Fruit fly (Drosophila melanogaster) whole organism, embryonic: ENCODE measurements around the gene Fbxl4.

Source experiments
- Abd-B ChIP-seq: fragments of 200-800 bp; sonication (Bioruptor generic); optimal IDR thresholded peaks from 2 replicates; lab custom pipeline; 2018; ENCODE audit warnings: missing biosample characterization, mild to moderate bottlenecking, missing genetic modification characterization, moderate library complexity
- Ada2b ChIP-seq: fragments of 200-800 bp; sonication (Bioruptor generic); IDR thresholded peaks from 2 replicates; pipeline ENCODE4 v1.3.6; 2022; ENCODE audit warnings: missing biosample characterization, missing genetic modification characterization
- Blimp-1 ChIP-seq: fragments of 200-800 bp; sonication (Bioruptor generic); optimal IDR thresholded peaks from 3 replicates; lab custom pipeline; 2018; ENCODE audit warnings: missing biosample characterization, missing genetic modification characterization, mild to moderate bottlenecking, moderate library complexity, missing genetic modification reagents
- CG10209 ChIP-seq: fragments of 200-800 bp; sonication (Bioruptor generic); optimal IDR thresholded peaks from 3 replicates; lab custom pipeline; 2017; ENCODE audit warnings: missing biosample characterization, mild to moderate bottlenecking, missing genetic modification characterization, missing genetic modification reagents
- CG11456 ChIP-seq: fragments of 200-800 bp; sonication (Bioruptor generic); IDR thresholded peaks from 3 replicates; pipeline ENCODE4 v1.3.6; 2022; ENCODE audit warnings: missing biosample characterization, missing genetic modification characterization
- CG11723 ChIP-seq: fragments of 200-800 bp; sonication (Bioruptor generic); optimal IDR thresholded peaks from 2 replicates; lab custom pipeline; 2017; ENCODE audit warnings: missing biosample characterization, mild to moderate bottlenecking, missing genetic modification characterization
- CG1233 ChIP-seq: fragments of 200-800 bp; sonication (Bioruptor generic); optimal IDR thresholded peaks from 4 replicates; lab custom pipeline; 2018; ENCODE audit warnings: missing biosample characterization, mild to moderate bottlenecking, missing genetic modification characterization
- CG12659 ChIP-seq: fragments of 200-800 bp; sonication (Bioruptor generic); optimal IDR thresholded peaks from 3 replicates; lab custom pipeline; 2017; ENCODE audit warnings: mild to moderate bottlenecking, missing biosample characterization, missing genetic modification reagents, missing genetic modification characterization
- CG13287 ChIP-seq: fragments of 200-800 bp; sonication (Bioruptor generic); IDR thresholded peaks from 2 replicates; pipeline ENCODE4 v1.3.6; 2022; ENCODE audit warnings: missing biosample characterization, missing genetic modification characterization; ENCODE audit not compliant: partially characterized antibody
- CG13424 ChIP-seq: fragments of 200-800 bp; sonication (Bioruptor generic); optimal IDR thresholded peaks from 2 replicates; lab custom pipeline; 2019; ENCODE audit warnings: missing biosample characterization, mild to moderate bottlenecking, missing genetic modification characterization, moderate library complexity
- CG14860 ChIP-seq: fragments of 200-800 bp; sonication (Bioruptor generic); IDR thresholded peaks from 3 replicates; pipeline ENCODE4 v1.3.6; 2022; ENCODE audit warnings: missing biosample characterization, missing genetic modification characterization; ENCODE audit not compliant: partially characterized antibody
- CG16863 ChIP-seq: fragments of 200-800 bp; sonication (Bioruptor generic); optimal IDR thresholded peaks from 3 replicates; lab custom pipeline; 2016; ENCODE audit warnings: missing biosample characterization, missing genetic modification characterization
- CG18262 ChIP-seq: fragments of 200-800 bp; optimal IDR thresholded peaks from 3 replicates; lab custom pipeline; 2019; ENCODE audit warnings: missing biosample characterization, mild to moderate bottlenecking, missing genetic modification characterization, moderate library complexity
- CG18599 ChIP-seq: fragments of 200-800 bp; sonication (Bioruptor generic); optimal IDR thresholded peaks from 3 replicates; lab custom pipeline; 2017; ENCODE audit warnings: missing biosample characterization, missing genetic modification characterization, mild to moderate bottlenecking, moderate library complexity, missing genetic modification reagents
- CG30403 ChIP-seq: fragments of 200-800 bp; sonication (Bioruptor generic); optimal IDR thresholded peaks from 3 replicates; lab custom pipeline; 2016; ENCODE audit warnings: missing biosample characterization, missing genetic modification characterization
- CG3065 ChIP-seq: fragments of 200-800 bp; sonication (Bioruptor generic); optimal IDR thresholded peaks from 2 replicates; lab custom pipeline; 2016; ENCODE audit warnings: missing biosample characterization, missing genetic modification characterization
- CG3726 ChIP-seq: fragments of 200-800 bp; sonication (Bioruptor generic); IDR thresholded peaks from 3 replicates; pipeline ENCODE4, ENCODE4 v1.3.6; 2022; ENCODE audit warnings: missing biosample characterization, missing genetic modification characterization
- CG4282 ChIP-seq: fragments of 200-800 bp; sonication (Bioruptor generic); optimal IDR thresholded peaks from 2 replicates; lab custom pipeline; 2016; ENCODE audit warnings: missing biosample characterization, missing genetic modification characterization
- CG7271 ChIP-seq: fragments of 200-800 bp; sonication (Bioruptor generic); optimal IDR thresholded peaks from 2 replicates; lab custom pipeline; 2018; ENCODE audit warnings: missing biosample characterization, mild to moderate bottlenecking, missing genetic modification characterization, moderate library complexity
- CG7786 ChIP-seq: fragments of 200-800 bp; sonication (Bioruptor generic); optimal IDR thresholded peaks from 2 replicates; lab custom pipeline; 2016; ENCODE audit warnings: missing biosample characterization, missing genetic modification characterization
- CTCF ChIP-seq: fragments of 200-800 bp; sonication (Bioruptor generic); optimal IDR thresholded peaks from 2 replicates; lab custom pipeline; 2017; ENCODE audit warnings: missing biosample characterization, mild to moderate bottlenecking, missing genetic modification characterization, moderate library complexity
- Dip2 ChIP-seq: fragments of 200-800 bp; sonication (Bioruptor generic); IDR thresholded peaks from 2 replicates; pipeline ENCODE4 v1.3.6; 2022; ENCODE audit warnings: missing biosample characterization, missing genetic modification characterization
- Gug ChIP-seq: fragments of 200-800 bp; sonication (Bioruptor generic); IDR thresholded peaks from 4 replicates; pipeline ENCODE4 v1.3.6; 2022; ENCODE audit warnings: missing biosample characterization, missing genetic modification characterization
- Hsf ChIP-seq: fragments of 200-800 bp; sonication (Bioruptor generic); optimal IDR thresholded peaks from 3 replicates; lab custom pipeline; 2016; ENCODE audit warnings: missing biosample characterization, missing genetic modification characterization
- Nf-YB ChIP-seq: fragments of 200-800 bp; sonication (Bioruptor generic); optimal IDR thresholded peaks from 3 replicates; lab custom pipeline; 2019; ENCODE audit warnings: missing biosample characterization, mild to moderate bottlenecking, missing genetic modification characterization, moderate library complexity
- NfI ChIP-seq: fragments of 200-800 bp; sonication (Bioruptor generic); optimal IDR thresholded peaks from 3 replicates; lab custom pipeline; 2018; ENCODE audit warnings: missing biosample characterization, mild to moderate bottlenecking, missing genetic modification characterization, moderate library complexity
- Opbp ChIP-seq: fragments of 200-800 bp; sonication (Bioruptor generic); IDR thresholded peaks from 3 replicates; pipeline ENCODE4 v1.3.6; 2022; ENCODE audit warnings: missing biosample characterization, missing genetic modification characterization; ENCODE audit not compliant: partially characterized antibody
- Sox100B ChIP-seq: fragments of 200-800 bp; sonication (Bioruptor generic); optimal IDR thresholded peaks from 3 replicates; lab custom pipeline; 2018; ENCODE audit warnings: missing biosample characterization, mild to moderate bottlenecking, missing genetic modification characterization
- az2 ChIP-seq: fragments of 200-800 bp; sonication (Bioruptor generic); optimal IDR thresholded peaks from 3 replicates; lab custom pipeline; 2016; ENCODE audit warnings: missing biosample characterization, missing genetic modification characterization
- bab2 ChIP-seq: fragments of 200-800 bp; sonication (Bioruptor generic); optimal IDR thresholded peaks from 2 replicates; lab custom pipeline; 2016; ENCODE audit warnings: missing biosample characterization, missing genetic modification characterization
- br ChIP-seq: fragments of >200 bp; optimal IDR thresholded peaks from 2 replicates; lab custom pipeline; 2017
- chinmo ChIP-seq: fragments of 200-800 bp; sonication (Bioruptor generic); IDR thresholded peaks from 4 replicates; pipeline ENCODE4 v1.3.6; 2022; ENCODE audit warnings: missing biosample characterization, missing genetic modification characterization; ENCODE audit not compliant: partially characterized antibody
- chn ChIP-seq: fragments of 200-800 bp; sonication (Bioruptor generic); optimal IDR thresholded peaks from 2 replicates; lab custom pipeline; 2016; ENCODE audit warnings: missing biosample characterization, missing genetic modification characterization
- dati ChIP-seq: fragments of 200-800 bp; sonication (Bioruptor generic); IDR thresholded peaks from 2 replicates; pipeline ENCODE4 v1.3.6; 2022; ENCODE audit warnings: missing biosample characterization, missing genetic modification characterization
- en ChIP-seq: fragments of 200-800 bp; sonication (Bioruptor generic); optimal IDR thresholded peaks from 2 replicates; lab custom pipeline; 2016; ENCODE audit warnings: missing biosample characterization, missing genetic modification characterization
- fru ChIP-seq: fragments of >200 bp; optimal IDR thresholded peaks from 2 replicates; lab custom pipeline; 2017
- gcm2 ChIP-seq: fragments of 200-800 bp; sonication (Bioruptor generic); optimal IDR thresholded peaks from 2 replicates; lab custom pipeline; 2016; ENCODE audit warnings: missing biosample characterization, missing genetic modification characterization
- ind ChIP-seq: fragments of 200-800 bp; sonication (Bioruptor generic); optimal IDR thresholded peaks from 3 replicates; lab custom pipeline; 2016; ENCODE audit warnings: missing biosample characterization, missing genetic modification characterization
- jigr1 ChIP-seq: fragments of 200-800 bp; sonication (Bioruptor generic); IDR thresholded peaks from 3 replicates; pipeline ENCODE4 v1.3.6; 2022; ENCODE audit warnings: missing biosample characterization, missing genetic modification characterization
- jing ChIP-seq: fragments of 200-800 bp; sonication (Bioruptor generic); optimal IDR thresholded peaks from 2 replicates; lab custom pipeline; 2018; ENCODE audit warnings: missing biosample characterization, mild to moderate bottlenecking, missing genetic modification characterization
- kah ChIP-seq: fragments of 200-800 bp; sonication (Bioruptor generic); optimal IDR thresholded peaks from 2 replicates; lab custom pipeline; 2018; ENCODE audit warnings: missing biosample characterization, mild to moderate bottlenecking, missing genetic modification characterization
- mld ChIP-seq: fragments of 200-800 bp; sonication (Bioruptor generic); IDR thresholded peaks from 3 replicates; pipeline ENCODE4 v1.3.6; 2022; ENCODE audit warnings: missing biosample characterization, missing genetic modification characterization; ENCODE audit not compliant: partially characterized antibody
- nmo ChIP-seq: fragments of 200-800 bp; sonication (Bioruptor generic); optimal IDR thresholded peaks from 2 replicates; lab custom pipeline; 2018; ENCODE audit warnings: missing biosample characterization, mild to moderate bottlenecking, missing genetic modification characterization, moderate library complexity
- pita ChIP-seq: fragments of 200-800 bp; sonication (Bioruptor generic); optimal IDR thresholded peaks from 2 replicates; lab custom pipeline; 2017; ENCODE audit warnings: missing biosample characterization, mild to moderate bottlenecking, missing genetic modification characterization
- rib ChIP-seq: fragments of 200-800 bp; sonication (Bioruptor generic); IDR thresholded peaks from 2 replicates; pipeline ENCODE4 v1.3.6; 2022; ENCODE audit warnings: missing biosample characterization, missing genetic modification characterization
- salm ChIP-seq: fragments of 200-800 bp; sonication (Bioruptor generic); optimal IDR thresholded peaks from 2 replicates; lab custom pipeline; 2018; ENCODE audit warnings: missing biosample characterization, mild to moderate bottlenecking, missing genetic modification characterization
- sima ChIP-seq: fragments of 200-800 bp; sonication (Bioruptor generic); optimal IDR thresholded peaks from 2 replicates; lab custom pipeline; 2016; ENCODE audit warnings: missing biosample characterization, missing genetic modification characterization
- wor ChIP-seq: fragments of 200-800 bp; sonication (Bioruptor generic); IDR thresholded peaks from 2 replicates; pipeline ENCODE4 v1.3.6; 2022; ENCODE audit warnings: missing biosample characterization, missing genetic modification characterization
- zf30C ChIP-seq: fragments of 200-800 bp; sonication (Bioruptor generic); optimal IDR thresholded peaks from 3 replicates; lab custom pipeline; 2018; ENCODE audit warnings: missing biosample characterization, mild to moderate bottlenecking, missing genetic modification characterization
- zfh2 ChIP-seq: fragments of 200-800 bp; sonication (Bioruptor generic); optimal IDR thresholded peaks from 2 replicates; lab custom pipeline; 2016; ENCODE audit warnings: missing biosample characterization, missing genetic modification characterization

Gene Fbxl4

dm6 chrX:14242941-14243736 is 5.4 kb upstream of the Fbxl4 start, which contains the start of gene CG32599 (continued):
- TF ChIP-seq rib (GFP tag; lab: Robert Waterston, UW), result no peak
- TF ChIP-seq CG1233 (GFP tag; lab: Kevin White, UChicago), result no peak
- no peak for TF ChIP-seq gcm2 (GFP tag; lab: Kevin White, UChicago)
- peak; percentile 53 for TF ChIP-seq Ada2b
- no peak for TF ChIP-seq CG3065 (GFP tag; lab: Kevin White, UChicago)
- TF ChIP-seq en (GFP tag; lab: Kevin White, UChicago), result no peak
- TF ChIP-seq ind, result peak; percentile 22
- TF ChIP-seq az2 (GFP tag; lab: Kevin White, UChicago), result peak; percentile 9
- TF ChIP-seq Gug (GFP tag; lab: Robert Waterston, UW), result no peak
- TF ChIP-seq Blimp-1 (GFP tag; lab: Kevin White, UChicago), result peak; percentile 32
- no peak for TF ChIP-seq CG30403 (GFP tag; lab: Kevin White, UChicago)
- no peak for TF ChIP-seq CG16863
- no peak for TF ChIP-seq pita (GFP tag; lab: Kevin White, UChicago)
- TF ChIP-seq NfI (GFP tag; lab: Kevin White, UChicago), result no peak
- peak; percentile 52 for TF ChIP-seq CG13424
- peak; percentile 59; the same call in 2 of the 3 replicates for TF ChIP-seq CG14860 (GFP tag; lab: Robert Waterston, UW)
- TF ChIP-seq chn (GFP tag; lab: Kevin White, UChicago), result no peak
- TF ChIP-seq CG12659, result peak; percentile 5
- no peak for TF ChIP-seq bab2 (GFP tag; lab: Kevin White, UChicago)
- TF ChIP-seq kah (GFP tag; lab: Kevin White, UChicago), result no peak
- no peak for TF ChIP-seq zfh2 (GFP tag; lab: Kevin White, UChicago)
- no peak for TF ChIP-seq salm (tag; lab: Kevin White, UChicago)
- TF ChIP-seq Sox100B (GFP tag; lab: Kevin White, UChicago), result peak; percentile 27
- no peak for TF ChIP-seq fru (lab: Kevin White, UChicago)
- TF ChIP-seq jigr1 (GFP tag; lab: Robert Waterston, UW), result no peak
- peak; percentile 48 for TF ChIP-seq nmo
- no peak for TF ChIP-seq sima
- TF ChIP-seq dati (GFP tag; lab: Robert Waterston, UW), result no peak
- no peak for TF ChIP-seq jing (GFP tag; lab: Kevin White, UChicago)
- no peak for TF ChIP-seq Dip2
- TF ChIP-seq CG18599 (GFP tag; lab: Kevin White, UChicago), result peak; percentile 10
- no peak for TF ChIP-seq CG7786 (GFP tag; lab: Kevin White, UChicago)
- no peak for TF ChIP-seq zf30C
- TF ChIP-seq CG18262, result peak; percentile 52
- TF ChIP-seq CG11456 (GFP tag; lab: Robert Waterston, UW), result no peak
- TF ChIP-seq chinmo (GFP tag; lab: Robert Waterston, UW), result 0 out of 4 replicates have a peak, but pooled peaks have one; percentile 44
- TF ChIP-seq Hsf (GFP tag; lab: Kevin White, UChicago), result no peak
- no peak for TF ChIP-seq br (lab: Kevin White, UChicago)
- no peak for TF ChIP-seq wor (GFP tag; lab: Robert Waterston, UW)
- peak; percentile 72 for TF ChIP-seq CG13287 (GFP tag; lab: Robert Waterston, UW)
- no peak for TF ChIP-seq Nf-YB (GFP tag; lab: Kevin White, UChicago)
- TF ChIP-seq CG7271 (tag; lab: Kevin White, UChicago), result peak; percentile 30
- TF ChIP-seq CG10209 (GFP tag; lab: Kevin White, UChicago), result peak; percentile 16
- peak; percentile 30 for TF ChIP-seq Abd-B (GFP tag; lab: Kevin White, UChicago)
- no peak for TF ChIP-seq CG4282
- no peak for TF ChIP-seq CG3726
- peak; percentile 41; the same call in 1 of the 3 replicates for TF ChIP-seq Opbp (GFP tag; lab: Robert Waterston, UW)
- no peak for TF ChIP-seq CTCF
- TF ChIP-seq mld (GFP tag; lab: Robert Waterston, UW), result peak; percentile 50; the same call in 1 of the 3 replicates
- no peak for TF ChIP-seq CG11723 (GFP tag; lab: Kevin White, UChicago)
